Worm (Caenorhabditis elegans) whole organism, mixed stage, embryonic: ENCODE results near the gene Y81G3A.4.

Experiments
- blmp-1 ChIP-seq: fragments of 150-350 bp; optimal IDR thresholded peaks from 2 replicates; lab custom pipeline; 2014; ENCODE audit warnings: missing biosample characterization, missing genetic modification characterization
- ceh-43 ChIP-seq: fragments of 200-800 bp; sonication (Bioruptor generic); optimal IDR thresholded peaks from 2 replicates; lab custom pipeline; 2018; ENCODE audit warnings: mild to moderate bottlenecking, missing genetic modification characterization, moderate library complexity, missing compliant biosample characterization
- ces-1 ChIP-seq: fragments of 150-350 bp; optimal IDR thresholded peaks from 2 replicates; lab custom pipeline; 2014; ENCODE audit warnings: missing biosample characterization, missing genetic modification reagents, missing genetic modification characterization
- elt-1 ChIP-seq: sonication (generic microtip); optimal IDR thresholded peaks from 2 replicates; lab custom pipeline; 2017; ENCODE audit warnings: missing genetic modification characterization, mild to moderate bottlenecking, missing compliant biosample characterization, antibody characterized with exemption, moderate library complexity, borderline replicate concordance; ENCODE audit not compliant: insufficient read depth
- elt-3 ChIP-seq: fragments of 150-350 bp; optimal IDR thresholded peaks from 2 replicates; lab custom pipeline; 2014; ENCODE audit warnings: missing biosample characterization, missing genetic modification characterization
- mep-1 ChIP-seq: fragments of 150-350 bp; optimal IDR thresholded peaks from 2 replicates; lab custom pipeline; 2017; ENCODE audit warnings: missing biosample characterization, missing genetic modification reagents, missing genetic modification characterization, inconsistent platforms
- nhr-237 ChIP-seq: fragments of 150-350 bp; optimal IDR thresholded peaks from 2 replicates; lab custom pipeline; 2014; ENCODE audit warnings: missing biosample characterization, missing genetic modification characterization
- nhr-76 ChIP-seq: sonication (generic microtip); optimal IDR thresholded peaks from 2 replicates; lab custom pipeline; 2017; ENCODE audit warnings: missing biosample characterization, missing genetic modification characterization
- tbx-8 ChIP-seq: fragments of 200-800 bp; sonication (Bioruptor generic); optimal IDR thresholded peaks from 2 replicates; lab custom pipeline; 2018; ENCODE audit warnings: mild to moderate bottlenecking, missing genetic modification characterization, moderate library complexity, missing compliant biosample characterization
- ztf-11 ChIP-seq: fragments of 150-350 bp; optimal IDR thresholded peaks from 2 replicates; lab custom pipeline; 2014; ENCODE audit warnings: missing biosample characterization, missing genetic modification characterization

- TF ChIP-seq ceh-43 (GFP tag; lab: Kevin White, UChicago) = no peak
- no peak for TF ChIP-seq ztf-11
- no peak for TF ChIP-seq mep-1 (tag; lab: Kevin White, UChicago)
- no peak for TF ChIP-seq tbx-8 (GFP tag; lab: Kevin White, UChicago)
- no peak for TF ChIP-seq nhr-76 (tag; lab: Kevin White, UChicago)
- no peak for TF ChIP-seq elt-1 (tag; lab: Kevin White, UChicago)
- TF ChIP-seq blmp-1 (tag; lab: Kevin White, UChicago) = no peak
- no peak for TF ChIP-seq ces-1 (GFP tag; lab: Kevin White, UChicago)
- TF ChIP-seq nhr-237 (tag; lab: Kevin White, UChicago) = no peak
- no peak for TF ChIP-seq elt-3
These were observed 31.5 kb downstream of the Y81G3A.4 start, which contains the start of gene bath-45 for ce11 chrII:13122720-13123119.
